Fruit fly (Drosophila melanogaster) whole organism, embryonic: ENCODE data around the gene Orp8.

Source experiments
- Awh ChIP-seq: fragments of 200-800 bp; sonication (Bioruptor generic); IDR thresholded peaks from 2 replicates; pipeline ENCODE4, ENCODE4 v1.3.6; 2022; ENCODE audit warnings: missing biosample characterization, missing genetic modification characterization
- CG10321 ChIP-seq: fragments of 200-800 bp; sonication (Bioruptor generic); IDR thresholded peaks from 2 replicates; pipeline ENCODE4 v1.3.6; 2022; ENCODE audit warnings: missing biosample characterization, missing genetic modification characterization
- CG10431 ChIP-seq: fragments of 200-800 bp; sonication (Bioruptor generic); optimal IDR thresholded peaks from 3 replicates; lab custom pipeline; 2018; ENCODE audit warnings: missing biosample characterization, mild to moderate bottlenecking, missing genetic modification characterization
- CG10654 ChIP-seq: fragments of 200-800 bp; sonication (Bioruptor generic); optimal IDR thresholded peaks from 2 replicates; lab custom pipeline; 2016; ENCODE audit warnings: missing biosample characterization, missing genetic modification characterization
- CG1233 ChIP-seq: fragments of 200-800 bp; sonication (Bioruptor generic); optimal IDR thresholded peaks from 4 replicates; lab custom pipeline; 2018; ENCODE audit warnings: missing biosample characterization, mild to moderate bottlenecking, missing genetic modification characterization
- CG13894 ChIP-seq: fragments of 200-800 bp; sonication (Bioruptor generic); optimal IDR thresholded peaks from 3 replicates; lab custom pipeline; 2018; ENCODE audit warnings: missing biosample characterization, mild to moderate bottlenecking, missing genetic modification characterization, moderate library complexity
- CG1529 ChIP-seq: fragments of 200-800 bp; sonication (Bioruptor generic); optimal IDR thresholded peaks from 3 replicates; lab custom pipeline; 2018; ENCODE audit warnings: missing biosample characterization, missing genetic modification characterization
- CG1603 ChIP-seq: fragments of 200-800 bp; sonication (Bioruptor generic); optimal IDR thresholded peaks from 2 replicates; lab custom pipeline; 2019; ENCODE audit warnings: missing biosample characterization, mild to moderate bottlenecking, missing genetic modification characterization, moderate library complexity
- CG16813 ChIP-seq: fragments of 200-800 bp; sonication (Bioruptor generic); IDR thresholded peaks from 3 replicates; pipeline ENCODE4 v1.3.6; 2022; ENCODE audit warnings: missing biosample characterization, missing genetic modification characterization; ENCODE audit not compliant: partially characterized antibody
- CG2120 ChIP-seq: fragments of 200-800 bp; sonication (Bioruptor generic); optimal IDR thresholded peaks from 3 replicates; lab custom pipeline; 2016; ENCODE audit warnings: missing biosample characterization, missing genetic modification characterization
- CG33213 ChIP-seq: fragments of 200-800 bp; sonication (Bioruptor generic); optimal IDR thresholded peaks from 3 replicates; lab custom pipeline; 2016; ENCODE audit warnings: missing biosample characterization, missing genetic modification characterization
- CG33557 ChIP-seq: fragments of 200-800 bp; sonication (Bioruptor generic); optimal IDR thresholded peaks from 2 replicates; lab custom pipeline; 2019; ENCODE audit warnings: missing biosample characterization, mild to moderate bottlenecking, missing genetic modification characterization, moderate library complexity
- CG3847 ChIP-seq: fragments of 200-800 bp; sonication (Bioruptor generic); IDR thresholded peaks from 2 replicates; pipeline ENCODE4 v1.3.6; 2022; ENCODE audit warnings: missing biosample characterization, missing genetic modification characterization
- CG6765 ChIP-seq: fragments of 200-800 bp; sonication (Bioruptor generic); optimal IDR thresholded peaks from 3 replicates; lab custom pipeline; 2017; ENCODE audit warnings: missing biosample characterization, mild to moderate bottlenecking, missing genetic modification characterization
- CG7839 ChIP-seq: fragments of 200-800 bp; sonication (Bioruptor generic); optimal IDR thresholded peaks from 3 replicates; lab custom pipeline; 2018; ENCODE audit warnings: missing biosample characterization, mild to moderate bottlenecking, missing genetic modification characterization, moderate library complexity
- CG7963 ChIP-seq: fragments of 200-800 bp; sonication (Bioruptor generic); IDR thresholded peaks from 3 replicates; pipeline ENCODE4 v1.3.6; 2022; ENCODE audit warnings: missing biosample characterization, missing genetic modification characterization; ENCODE audit not compliant: partially characterized antibody
- CG8290 ChIP-seq, 3 experiments: fragments of 200-800 bp; sonication (Bioruptor generic); optimal IDR thresholded peaks; 2 replicates each; lab custom pipeline; 2016 to 2019; ENCODE audit warnings: missing biosample characterization in 3 of 3, missing genetic modification characterization in 3 of 3, mild to moderate bottlenecking in 2 of 3, moderate library complexity in 1 of 3
- CG8765 ChIP-seq: fragments of 200-800 bp; sonication (Bioruptor generic); IDR thresholded peaks from 2 replicates; pipeline ENCODE4 v1.3.6; 2022; ENCODE audit warnings: missing biosample characterization, missing genetic modification characterization
- Chrac-16 ChIP-seq: fragments of 200-800 bp; sonication (Bioruptor generic); optimal IDR thresholded peaks from 3 replicates; lab custom pipeline; 2016; ENCODE audit warnings: missing biosample characterization, missing genetic modification characterization
- CoRest ChIP-seq: fragments of 200-800 bp; sonication (Bioruptor generic); optimal IDR thresholded peaks from 3 replicates; lab custom pipeline; 2018; ENCODE audit warnings: missing biosample characterization, mild to moderate bottlenecking, missing genetic modification characterization, moderate library complexity
- Dad ChIP-seq: fragments of 200-800 bp; sonication (Bioruptor generic); optimal IDR thresholded peaks from 3 replicates; lab custom pipeline; 2016; ENCODE audit warnings: missing biosample characterization, missing genetic modification characterization
- Dfd ChIP-seq, 2 experiments: fragments of >200 bp; optimal IDR thresholded peaks; 2 replicates each; lab custom pipeline; 2017; ENCODE audit warnings: missing biosample characterization in 2 of 2, missing genetic modification characterization in 2 of 2
- Ets97D ChIP-seq: fragments of 200-800 bp; sonication (Bioruptor generic); optimal IDR thresholded peaks from 3 replicates; lab custom pipeline; 2016; ENCODE audit warnings: missing biosample characterization, missing genetic modification characterization
- Fer3 ChIP-seq: fragments of 200-800 bp; sonication (Bioruptor generic); optimal IDR thresholded peaks from 2 replicates; lab custom pipeline; 2018; ENCODE audit warnings: missing biosample characterization, mild to moderate bottlenecking, missing genetic modification characterization, moderate library complexity
- HmgZ ChIP-seq: fragments of 200-800 bp; sonication (Bioruptor generic); optimal IDR thresholded peaks from 2 replicates; lab custom pipeline; 2018; ENCODE audit warnings: missing biosample characterization, mild to moderate bottlenecking, missing genetic modification characterization
- Hmr ChIP-seq: fragments of 200-800 bp; sonication (Bioruptor generic); optimal IDR thresholded peaks from 3 replicates; lab custom pipeline; 2017; ENCODE audit warnings: mild to moderate bottlenecking, missing biosample characterization, missing genetic modification reagents, missing genetic modification characterization
- Nf-YA ChIP-seq: fragments of 200-800 bp; sonication (Bioruptor generic); IDR thresholded peaks from 2 replicates; pipeline ENCODE4 v1.3.6; 2022; ENCODE audit warnings: missing biosample characterization, missing genetic modification characterization
- PHDP ChIP-seq: fragments of 200-800 bp; sonication (Bioruptor generic); optimal IDR thresholded peaks from 3 replicates; lab custom pipeline; 2018; ENCODE audit warnings: missing biosample characterization, mild to moderate bottlenecking, missing genetic modification characterization, moderate library complexity
- Stat92E ChIP-seq, 3 experiments: fragments of >200 bp in 2 of 3; fragments of 200-800 bp in 1 of 3; sonication (Bioruptor generic) in 1 of 3; optimal IDR thresholded peaks; 2 replicates each; lab custom pipeline; 2017 to 2019; ENCODE audit warnings: missing biosample characterization in 3 of 3, missing genetic modification characterization in 3 of 3, mild to moderate bottlenecking in 1 of 3, moderate library complexity in 1 of 3
- Xbp1 ChIP-seq: fragments of 200-800 bp; sonication (Bioruptor generic); optimal IDR thresholded peaks from 3 replicates; lab custom pipeline; 2016; ENCODE audit warnings: missing biosample characterization, mild to moderate bottlenecking, missing genetic modification characterization
- YL-1 ChIP-seq: fragments of 200-800 bp; sonication (Bioruptor generic); optimal IDR thresholded peaks from 3 replicates; lab custom pipeline; 2017; ENCODE audit warnings: missing biosample characterization, mild to moderate bottlenecking, missing genetic modification characterization
- al ChIP-seq: fragments of 200-800 bp; sonication (Bioruptor generic); IDR thresholded peaks from 2 replicates; pipeline ENCODE4 v1.3.6; 2022; ENCODE audit warnings: missing biosample characterization, missing genetic modification characterization
- ap ChIP-seq: fragments of 200-800 bp; sonication (Bioruptor generic); IDR thresholded peaks from 2 replicates; pipeline ENCODE4 v1.3.6; 2022; ENCODE audit warnings: missing biosample characterization, missing genetic modification characterization
- bbx ChIP-seq: fragments of 200-800 bp; sonication (Bioruptor generic); IDR thresholded peaks from 2 replicates; pipeline ENCODE4 v1.3.6; 2022; ENCODE audit warnings: missing biosample characterization, missing genetic modification characterization; ENCODE audit not compliant: partially characterized antibody
- bcd ChIP-seq: fragments of 200-800 bp; sonication (Bioruptor generic); optimal IDR thresholded peaks from 2 replicates; lab custom pipeline; 2017; ENCODE audit warnings: missing biosample characterization, mild to moderate bottlenecking, missing genetic modification characterization
- chinmo ChIP-seq: fragments of 200-800 bp; sonication (Bioruptor generic); IDR thresholded peaks from 4 replicates; pipeline ENCODE4 v1.3.6; 2022; ENCODE audit warnings: missing biosample characterization, missing genetic modification characterization; ENCODE audit not compliant: partially characterized antibody
- dan ChIP-seq: fragments of 200-800 bp; sonication (Bioruptor generic); IDR thresholded peaks from 2 replicates; pipeline ENCODE4 v1.3.6; 2022; ENCODE audit warnings: missing biosample characterization, missing genetic modification characterization
- h ChIP-seq: fragments of >200 bp; optimal IDR thresholded peaks from 2 replicates; lab custom pipeline; 2017
- ham ChIP-seq: fragments of 200-800 bp; sonication (Bioruptor generic); IDR thresholded peaks from 2 replicates; pipeline ENCODE4 v1.3.6; 2022; ENCODE audit warnings: missing biosample characterization, missing genetic modification characterization
- klu ChIP-seq: fragments of 200-800 bp; sonication (Bioruptor generic); IDR thresholded peaks from 2 replicates; pipeline ENCODE4 v1.3.6; 2022; ENCODE audit warnings: missing biosample characterization, missing genetic modification characterization
- mld ChIP-seq: fragments of 200-800 bp; sonication (Bioruptor generic); IDR thresholded peaks from 3 replicates; pipeline ENCODE4 v1.3.6; 2022; ENCODE audit warnings: missing biosample characterization, missing genetic modification characterization; ENCODE audit not compliant: partially characterized antibody
- org-1 ChIP-seq: fragments of 200-800 bp; sonication (Bioruptor generic); optimal IDR thresholded peaks from 2 replicates; lab custom pipeline; 2017; ENCODE audit warnings: missing biosample characterization, missing genetic modification characterization
- salm ChIP-seq: fragments of 200-800 bp; sonication (Bioruptor generic); optimal IDR thresholded peaks from 2 replicates; lab custom pipeline; 2018; ENCODE audit warnings: missing biosample characterization, mild to moderate bottlenecking, missing genetic modification characterization
- sob ChIP-seq: fragments of 200-800 bp; sonication (Bioruptor generic); IDR thresholded peaks from 2 replicates; pipeline ENCODE4 v1.3.6; 2022; ENCODE audit warnings: missing biosample characterization, missing genetic modification characterization
- trh ChIP-seq: fragments of 200-800 bp; sonication (Bioruptor generic); optimal IDR thresholded peaks from 2 replicates; lab custom pipeline; 2016; ENCODE audit warnings: missing biosample characterization, missing genetic modification characterization
- tup ChIP-seq: fragments of 200-800 bp; sonication (Bioruptor generic); optimal IDR thresholded peaks from 2 replicates; lab custom pipeline; 2016; ENCODE audit warnings: missing biosample characterization, mild to moderate bottlenecking, missing genetic modification characterization, moderate library complexity
- twi ChIP-seq: fragments of 200-800 bp; optimal IDR thresholded peaks from 2 replicates; lab custom pipeline; 2019; ENCODE audit warnings: missing biosample characterization, mild to moderate bottlenecking, missing genetic modification characterization, moderate library complexity
- vfl ChIP-seq: fragments of 200-800 bp; sonication (Bioruptor generic); optimal IDR thresholded peaks from 2 replicates; lab custom pipeline; 2016; ENCODE audit warnings: missing biosample characterization, missing genetic modification characterization
- wek ChIP-seq: fragments of 200-800 bp; sonication (Bioruptor generic); optimal IDR thresholded peaks from 3 replicates; lab custom pipeline; 2018; ENCODE audit warnings: missing biosample characterization, mild to moderate bottlenecking, missing genetic modification characterization, moderate library complexity

Orp8 gene

DNA sequence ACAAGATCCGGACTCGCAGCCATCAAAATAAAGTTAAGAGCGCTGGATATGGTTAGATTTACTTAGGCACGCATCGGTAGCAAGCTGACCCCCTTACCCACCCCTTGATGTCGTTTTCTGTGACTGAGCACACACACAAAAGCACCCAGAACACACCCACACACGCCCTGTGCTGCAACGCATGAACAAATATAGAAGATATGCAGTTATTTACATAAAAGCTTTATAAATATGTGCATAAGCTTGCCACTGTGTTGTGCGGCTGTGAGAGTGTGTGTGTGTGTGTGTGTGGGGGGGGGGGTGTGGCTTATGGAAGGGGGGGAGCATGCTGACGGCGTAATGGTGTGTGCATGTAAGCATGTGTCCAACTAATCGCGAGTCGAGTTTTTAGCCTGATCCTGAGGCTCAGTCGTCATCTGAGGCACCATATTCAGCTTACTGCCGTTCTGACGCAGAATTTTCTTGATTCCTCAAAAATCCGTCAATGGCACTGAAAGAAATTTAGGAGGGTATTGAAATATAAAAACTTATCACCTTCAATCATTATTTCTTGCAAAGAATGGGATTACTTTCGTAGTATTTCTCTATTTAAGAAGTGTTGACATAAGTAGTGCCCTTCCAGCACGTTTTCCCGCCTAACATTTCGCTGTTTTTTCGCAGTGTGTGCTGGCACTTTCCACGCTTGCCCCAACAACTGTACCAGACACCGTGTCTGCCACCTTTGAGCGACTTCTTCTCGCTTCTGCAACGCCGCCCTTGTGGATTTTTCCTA, 23.3 kb upstream of the Orp8 start:
- TF ChIP-seq Chrac-16 (GFP tag; lab: Kevin White, UChicago) = no peak
- peak; percentile 82 for TF ChIP-seq CG1603 (tag; lab: Kevin White, UChicago)
- TF ChIP-seq YL-1 (GFP tag; lab: Kevin White, UChicago) = peak; percentile 3
- peak; percentile 81 for TF ChIP-seq CG10431
- TF ChIP-seq bcd (GFP tag; lab: Kevin White, UChicago) = peak; percentile 70
- no peak for TF ChIP-seq h
- TF ChIP-seq CG33557 (GFP tag; lab: Kevin White, UChicago) = peak; percentile 76
- TF ChIP-seq Fer3 = peak; percentile 59
- peak; percentile 61 for TF ChIP-seq Nf-YA (GFP tag; lab: Robert Waterston, UW)
- no peak for TF ChIP-seq klu (GFP tag; lab: Robert Waterston, UW)
- peak; percentile 76 for TF ChIP-seq CG1529
- TF ChIP-seq Xbp1 = peak; percentile 7
- TF ChIP-seq wek = peak; percentile 77
- peak; percentile 40 for TF ChIP-seq CG10654
- peak; percentile 29 for TF ChIP-seq CG7839 (tag; lab: Kevin White, UChicago)
- no peak for TF ChIP-seq CG7963 (GFP tag; lab: Robert Waterston, UW)
- TF ChIP-seq org-1 (GFP tag; lab: Kevin White, UChicago) = peak; percentile 67
- TF ChIP-seq twi = peak; percentile 25
- no peak for TF ChIP-seq CG6765 (GFP tag; lab: Kevin White, UChicago)
- no peak for TF ChIP-seq chinmo (GFP tag; lab: Robert Waterston, UW)
- TF ChIP-seq trh (GFP tag; lab: Kevin White, UChicago) = peak; percentile 59
- TF ChIP-seq Hmr (GFP tag; lab: Kevin White, UChicago) = no peak
- no peak for TF ChIP-seq al (GFP tag; lab: Robert Waterston, UW)
- TF ChIP-seq ap (GFP tag; lab: Robert Waterston, UW) = 0 out of 2 replicates have a peak, but pooled peaks have one; percentile 15
- TF ChIP-seq CG2120 (GFP tag; lab: Kevin White, UChicago) = no peak
- TF ChIP-seq CG8290 (GFP tag; optimal IDR thresholded peaks at IDR 0.05; lab: Kevin White, UChicago) = no peak
- peak; percentile 15 to 73 for TF ChIP-seq CG8290 (tag; optimal IDR thresholded peaks at IDR 0.05; lab: Kevin White, UChicago)
- TF ChIP-seq CG33213 (GFP tag; lab: Kevin White, UChicago) = peak; percentile 9
- no peak for TF ChIP-seq Stat92E (GFP tag; optimal IDR thresholded peaks at IDR 0.05; lab: Kevin White, UChicago)
- TF ChIP-seq dan = no peak
- peak; percentile 12 for TF ChIP-seq CoRest (tag; lab: Kevin White, UChicago)
- TF ChIP-seq vfl (GFP tag; lab: Kevin White, UChicago) = no peak
- no peak for TF ChIP-seq Dfd (GFP tag; optimal IDR thresholded peaks at IDR 0.05; lab: Kevin White, UChicago)
- TF ChIP-seq Awh (GFP tag; lab: Robert Waterston, UW) = peak; percentile 39; the same call in 1 of the 2 replicates
- peak; percentile 53 for TF ChIP-seq sob (GFP tag; lab: Robert Waterston, UW)
- peak; percentile 22 for TF ChIP-seq HmgZ
- TF ChIP-seq tup (GFP tag; lab: Kevin White, UChicago) = no peak
- 0 out of 2 replicates have a peak, but pooled peaks have one; percentile 37 for TF ChIP-seq CG10321 (GFP tag; lab: Robert Waterston, UW)
- no peak for TF ChIP-seq CG16813 (GFP tag; lab: Robert Waterston, UW)
- TF ChIP-seq bbx = no peak
- no peak for TF ChIP-seq Ets97D
- no peak for TF ChIP-seq mld (GFP tag; lab: Robert Waterston, UW)
- no peak for TF ChIP-seq CG3847 (GFP tag; lab: Robert Waterston, UW)
- TF ChIP-seq CG8765 (GFP tag; lab: Robert Waterston, UW) = no peak
- TF ChIP-seq Dad (GFP tag; lab: Kevin White, UChicago) = no peak
- TF ChIP-seq CG1233 (GFP tag; lab: Kevin White, UChicago) = peak; percentile 14
- peak; percentile 49 for TF ChIP-seq PHDP
- TF ChIP-seq CG13894 (tag; lab: Kevin White, UChicago) = no peak
- TF ChIP-seq ham (GFP tag; lab: Robert Waterston, UW) = no peak
- peak; percentile 27 for TF ChIP-seq salm (tag; lab: Kevin White, UChicago)
